Worm (Caenorhabditis elegans) whole organism, L1 larva: ENCODE data around the gene msp-142.

Source experiments
- aha-1 ChIP-seq: fragments of 150-350 bp; optimal IDR thresholded peaks from 2 replicates; lab custom pipeline; 2014; ENCODE audit warnings: missing biosample characterization, missing genetic modification characterization
- ama-1 ChIP-seq: fragments of 150-350 bp; optimal IDR thresholded peaks from 2 replicates; lab custom pipeline; 2014
- ces-1 ChIP-seq: fragments of 150-350 bp; optimal IDR thresholded peaks from 2 replicates; lab custom pipeline; 2014; ENCODE audit warnings: missing biosample characterization, missing genetic modification reagents, missing genetic modification characterization
- efl-3 ChIP-seq: fragments of 200-800 bp; sonication (Bioruptor generic); optimal IDR thresholded peaks from 2 replicates; lab custom pipeline; 2018; ENCODE audit warnings: mild to moderate bottlenecking, missing genetic modification characterization, missing compliant biosample characterization
- elt-2 ChIP-seq: sonication (generic microtip); optimal IDR thresholded peaks from 2 replicates; lab custom pipeline; 2016; ENCODE audit warnings: missing genetic modification characterization, mild to moderate bottlenecking, inconsistent platforms, missing compliant biosample characterization, missing genetic modification reagents
- fkh-10 ChIP-seq: sonication (generic microtip); optimal IDR thresholded peaks from 2 replicates; lab custom pipeline; 2017; ENCODE audit warnings: missing biosample characterization, missing genetic modification reagents, missing genetic modification characterization
- lin-39 ChIP-seq: fragments of 150-350 bp; optimal IDR thresholded peaks from 2 replicates; lab custom pipeline; 2014; ENCODE audit warnings: missing biosample characterization, missing genetic modification reagents, missing genetic modification characterization
- nhr-90 ChIP-seq: sonication (generic microtip); optimal IDR thresholded peaks from 2 replicates; lab custom pipeline; 2016; ENCODE audit warnings: mild to moderate bottlenecking, missing genetic modification characterization, missing compliant biosample characterization; ENCODE audit not compliant: poor library complexity
- unc-130 ChIP-seq: fragments of 150-350 bp; optimal IDR thresholded peaks from 2 replicates; lab custom pipeline; 2017; ENCODE audit warnings: missing biosample characterization, missing genetic modification characterization, inconsistent platforms
- unc-62 ChIP-seq: fragments of 150-350 bp; optimal IDR thresholded peaks from 2 replicates; lab custom pipeline; 2014; ENCODE audit warnings: missing biosample characterization, missing genetic modification reagents, missing genetic modification characterization

- TF ChIP-seq unc-62 (GFP tag; lab: Kevin White, UChicago) (no peak), aha-1 (tag; lab: Kevin White, UChicago) (no peak), ces-1 (GFP tag; lab: Kevin White, UChicago) (no peak), nhr-90 (tag; lab: Kevin White, UChicago) (no peak), ama-1 (no peak), unc-130 (tag; lab: Kevin White, UChicago) (no peak), lin-39 (no peak), elt-2 (tag; lab: Kevin White, UChicago) (no peak), fkh-10 (GFP tag; lab: Kevin White, UChicago) (no peak), efl-3 (GFP tag; lab: Kevin White, UChicago) (no peak)
Measured at ce11 chrII:5765318-5765717, 32.4 kb upstream of the msp-142 start, which contains the start of gene ifb-1.
